Fruit fly (Drosophila melanogaster) whole organism, embryonic: ENCODE data around the gene sky.
A peak's percentile ranks its signal among the peaks of the same experiment; 100 is the strongest.

ENCODE experiments used
- Bdp1 ChIP-seq: fragments of 200-800 bp; sonication (Bioruptor generic); optimal IDR thresholded peaks from 3 replicates; lab custom pipeline; 2016; ENCODE audit warnings: missing biosample characterization, missing genetic modification characterization
- CG10274 ChIP-seq: fragments of 200-800 bp; sonication (Bioruptor generic); optimal IDR thresholded peaks from 3 replicates; lab custom pipeline; 2017; ENCODE audit warnings: missing biosample characterization, mild to moderate bottlenecking, missing genetic modification characterization
- CG10321 ChIP-seq: fragments of 200-800 bp; sonication (Bioruptor generic); IDR thresholded peaks from 2 replicates; pipeline ENCODE4 v1.3.6; 2022; ENCODE audit warnings: missing biosample characterization, missing genetic modification characterization
- CG12104 ChIP-seq: fragments of 200-800 bp; sonication (Bioruptor generic); optimal IDR thresholded peaks from 3 replicates; lab custom pipeline; 2016; ENCODE audit warnings: missing biosample characterization, missing genetic modification characterization
- CG15514 ChIP-seq: fragments of 200-800 bp; sonication (Bioruptor generic); optimal IDR thresholded peaks from 3 replicates; lab custom pipeline; 2017; ENCODE audit warnings: missing biosample characterization, missing genetic modification characterization, mild to moderate bottlenecking, moderate library complexity, missing genetic modification reagents
- CG17361 ChIP-seq: fragments of 200-800 bp; sonication (Bioruptor generic); IDR thresholded peaks from 3 replicates; pipeline ENCODE4 v1.3.6; 2022; ENCODE audit warnings: missing biosample characterization, missing genetic modification characterization
- CG2202 ChIP-seq: fragments of 200-800 bp; sonication (Bioruptor generic); optimal IDR thresholded peaks from 2 replicates; lab custom pipeline; 2018; ENCODE audit warnings: missing biosample characterization, mild to moderate bottlenecking, missing genetic modification characterization
- CG31441 ChIP-seq: fragments of 200-800 bp; sonication (Bioruptor generic); IDR thresholded peaks from 2 replicates; pipeline ENCODE4 v1.3.6; 2022; ENCODE audit warnings: missing biosample characterization, missing genetic modification characterization
- CG34422 ChIP-seq: fragments of 200-800 bp; sonication (Bioruptor generic); IDR thresholded peaks from 3 replicates; pipeline ENCODE4 v1.3.6; 2022; ENCODE audit warnings: missing biosample characterization, missing genetic modification characterization
- CG4360 ChIP-seq: fragments of 200-800 bp; sonication (Bioruptor generic); IDR thresholded peaks from 2 replicates; pipeline ENCODE4 v1.3.6; 2022; ENCODE audit warnings: missing biosample characterization, missing genetic modification characterization
- CG6791 ChIP-seq: fragments of 200-800 bp; sonication (Bioruptor generic); IDR thresholded peaks from 3 replicates; pipeline ENCODE4 v1.3.6; 2022; ENCODE audit warnings: missing biosample characterization, missing genetic modification characterization; ENCODE audit not compliant: partially characterized antibody
- CG7556 ChIP-seq: fragments of 200-800 bp; sonication (Bioruptor generic); optimal IDR thresholded peaks from 2 replicates; lab custom pipeline; 2017; ENCODE audit warnings: missing biosample characterization, mild to moderate bottlenecking, missing genetic modification characterization
- Camta ChIP-seq: fragments of 200-800 bp; sonication (Bioruptor generic); optimal IDR thresholded peaks from 2 replicates; lab custom pipeline; 2016; ENCODE audit warnings: missing biosample characterization, missing genetic modification characterization
- D ChIP-seq, 2 experiments: fragments of 200-800 bp in 1 of 2; fragments of >200 bp in 1 of 2; sonication (Bioruptor generic) in 1 of 2; optimal IDR thresholded peaks; 2 replicates in 1 of 2; 3 replicates in 1 of 2; lab custom pipeline; 2017; ENCODE audit warnings: mild to moderate bottlenecking in 1 of 2, missing biosample characterization in 1 of 2, missing genetic modification characterization in 1 of 2, missing genetic modification reagents in 1 of 2
- D19B ChIP-seq: fragments of 200-800 bp; sonication (Bioruptor generic); optimal IDR thresholded peaks from 2 replicates; lab custom pipeline; 2017; ENCODE audit warnings: missing biosample characterization, mild to moderate bottlenecking, missing genetic modification characterization
- Dek ChIP-seq: fragments of 200-800 bp; sonication (Bioruptor generic); optimal IDR thresholded peaks from 3 replicates; lab custom pipeline; 2019; ENCODE audit warnings: missing biosample characterization, mild to moderate bottlenecking, missing genetic modification characterization, moderate library complexity
- E2f1 ChIP-seq: fragments of 200-800 bp; sonication (Bioruptor generic); IDR thresholded peaks from 2 replicates; pipeline ENCODE4 v1.3.6; 2022; ENCODE audit warnings: missing biosample characterization, missing genetic modification characterization
- Ets97D ChIP-seq: fragments of 200-800 bp; sonication (Bioruptor generic); optimal IDR thresholded peaks from 3 replicates; lab custom pipeline; 2016; ENCODE audit warnings: missing biosample characterization, missing genetic modification characterization
- HLH3B ChIP-seq: fragments of 200-800 bp; sonication (Bioruptor generic); IDR thresholded peaks from 2 replicates; pipeline ENCODE4 v1.3.6; 2022; ENCODE audit warnings: missing biosample characterization, missing genetic modification characterization
- Jarid2 ChIP-seq: fragments of 200-800 bp; sonication (Bioruptor generic); optimal IDR thresholded peaks from 3 replicates; lab custom pipeline; 2017; ENCODE audit warnings: mild to moderate bottlenecking, missing biosample characterization, missing genetic modification reagents, missing genetic modification characterization
- Kr ChIP-seq: fragments of 200-800 bp; sonication (Bioruptor generic); optimal IDR thresholded peaks from 2 replicates; lab custom pipeline; 2017; ENCODE audit warnings: missing biosample characterization, mild to moderate bottlenecking, missing genetic modification characterization
- MESR4 ChIP-seq: fragments of 200-800 bp; sonication (Bioruptor generic); optimal IDR thresholded peaks from 2 replicates; lab custom pipeline; 2018; ENCODE audit warnings: missing biosample characterization, mild to moderate bottlenecking, missing genetic modification characterization, moderate library complexity
- Nf-YC ChIP-seq: fragments of 200-800 bp; optimal IDR thresholded peaks from 3 replicates; lab custom pipeline; 2019; ENCODE audit warnings: missing biosample characterization, mild to moderate bottlenecking, missing genetic modification characterization, moderate library complexity
- Opbp ChIP-seq: fragments of 200-800 bp; sonication (Bioruptor generic); IDR thresholded peaks from 3 replicates; pipeline ENCODE4 v1.3.6; 2022; ENCODE audit warnings: missing biosample characterization, missing genetic modification characterization; ENCODE audit not compliant: partially characterized antibody
- TFAM ChIP-seq: fragments of 200-800 bp; sonication (Bioruptor generic); optimal IDR thresholded peaks from 2 replicates; lab custom pipeline; 2017; ENCODE audit warnings: missing biosample characterization, missing genetic modification characterization, inconsistent platforms
- Xbp1 ChIP-seq: fragments of 200-800 bp; sonication (Bioruptor generic); optimal IDR thresholded peaks from 3 replicates; lab custom pipeline; 2016; ENCODE audit warnings: missing biosample characterization, mild to moderate bottlenecking, missing genetic modification characterization
- ac ChIP-seq: fragments of 200-800 bp; sonication (Bioruptor generic); optimal IDR thresholded peaks from 3 replicates; lab custom pipeline; 2017; ENCODE audit warnings: missing biosample characterization, mild to moderate bottlenecking, missing genetic modification characterization
- cas ChIP-seq: fragments of 200-800 bp; sonication (Bioruptor generic); IDR thresholded peaks from 2 replicates; pipeline ENCODE4 v1.3.6; 2022; ENCODE audit warnings: missing biosample characterization, missing genetic modification characterization
- cato ChIP-seq: fragments of 200-800 bp; sonication (Bioruptor generic); optimal IDR thresholded peaks from 2 replicates; lab custom pipeline; 2016; ENCODE audit warnings: missing biosample characterization, missing genetic modification characterization, borderline replicate concordance
- croc ChIP-seq: fragments of 200-800 bp; sonication (Bioruptor generic); conservative IDR thresholded peaks from 3 replicates; pipeline ENCODE4 v1.3.6; 2022; ENCODE audit warnings: missing biosample characterization, missing genetic modification characterization
- dan ChIP-seq: fragments of 200-800 bp; sonication (Bioruptor generic); IDR thresholded peaks from 2 replicates; pipeline ENCODE4 v1.3.6; 2022; ENCODE audit warnings: missing biosample characterization, missing genetic modification characterization
- disco-r ChIP-seq: fragments of 200-800 bp; sonication (Bioruptor generic); optimal IDR thresholded peaks from 2 replicates; lab custom pipeline; 2016; ENCODE audit warnings: missing biosample characterization, missing genetic modification characterization
- dmrt11E ChIP-seq: fragments of 200-800 bp; sonication (Bioruptor generic); optimal IDR thresholded peaks from 3 replicates; lab custom pipeline; 2018; ENCODE audit warnings: missing biosample characterization, mild to moderate bottlenecking, missing genetic modification characterization, moderate library complexity
- dpn ChIP-seq, 2 experiments: fragments of 200-800 bp; sonication (Bioruptor generic); optimal IDR thresholded peaks; 3 replicates each; lab custom pipeline; 2016; ENCODE audit warnings: missing biosample characterization in 2 of 2, missing genetic modification characterization in 2 of 2
- dysf ChIP-seq: fragments of 200-800 bp; sonication (Bioruptor generic); IDR thresholded peaks from 3 replicates; pipeline ENCODE4 v1.3.6; 2022; ENCODE audit warnings: missing biosample characterization, missing genetic modification characterization
- emc ChIP-seq: fragments of 200-800 bp; sonication (Bioruptor generic); optimal IDR thresholded peaks from 2 replicates; lab custom pipeline; 2016; ENCODE audit warnings: missing biosample characterization, missing genetic modification characterization
- h ChIP-seq: fragments of >200 bp; optimal IDR thresholded peaks from 2 replicates; lab custom pipeline; 2017
- her ChIP-seq: fragments of 200-800 bp; sonication (Bioruptor generic); optimal IDR thresholded peaks from 2 replicates; lab custom pipeline; 2016; ENCODE audit warnings: missing biosample characterization, missing genetic modification characterization
- jigr1 ChIP-seq: fragments of 200-800 bp; sonication (Bioruptor generic); IDR thresholded peaks from 3 replicates; pipeline ENCODE4 v1.3.6; 2022; ENCODE audit warnings: missing biosample characterization, missing genetic modification characterization
- ken ChIP-seq: fragments of 200-800 bp; sonication (Bioruptor generic); IDR thresholded peaks from 3 replicates; pipeline ENCODE4 v1.3.6; 2022; ENCODE audit warnings: missing biosample characterization, missing genetic modification characterization
- onecut ChIP-seq: fragments of 200-800 bp; sonication (Bioruptor generic); IDR thresholded peaks from 2 replicates; pipeline ENCODE4 v1.3.6; 2022; ENCODE audit warnings: missing biosample characterization, missing genetic modification characterization
- pita ChIP-seq: fragments of 200-800 bp; sonication (Bioruptor generic); optimal IDR thresholded peaks from 2 replicates; lab custom pipeline; 2017; ENCODE audit warnings: missing biosample characterization, mild to moderate bottlenecking, missing genetic modification characterization
- prd ChIP-seq, 3 experiments: fragments of >200 bp in 2 of 3; fragments of 200-800 bp in 1 of 3; sonication (Bioruptor generic) in 1 of 3; optimal IDR thresholded peaks in 2 of 3; IDR thresholded peaks in 1 of 3; 2 replicates in 2 of 3; 3 replicates in 1 of 3; pipeline versions ENCODE4 v1.3.6 to Lab custom; 2017 to 2022; ENCODE audit warnings: missing biosample characterization in 1 of 3, missing genetic modification characterization in 1 of 3
- seq ChIP-seq: fragments of 200-800 bp; sonication (Bioruptor generic); IDR thresholded peaks from 2 replicates; pipeline ENCODE4 v1.3.6; 2022; ENCODE audit warnings: missing biosample characterization, missing genetic modification characterization
- sr ChIP-seq: fragments of 200-800 bp; sonication (Bioruptor generic); IDR thresholded peaks from 3 replicates; pipeline ENCODE4 v1.3.6; 2022; ENCODE audit warnings: missing biosample characterization, missing genetic modification characterization
- zen ChIP-seq: fragments of 200-800 bp; sonication (Bioruptor generic); optimal IDR thresholded peaks from 3 replicates; lab custom pipeline; 2018; ENCODE audit warnings: missing biosample characterization, mild to moderate bottlenecking, missing genetic modification characterization, moderate library complexity
- zf30C ChIP-seq: fragments of 200-800 bp; sonication (Bioruptor generic); optimal IDR thresholded peaks from 3 replicates; lab custom pipeline; 2018; ENCODE audit warnings: missing biosample characterization, mild to moderate bottlenecking, missing genetic modification characterization
- zfh1 ChIP-seq: fragments of 200-800 bp; sonication (Bioruptor generic); IDR thresholded peaks from 3 replicates; pipeline ENCODE4 v1.3.6; 2022; ENCODE audit warnings: missing biosample characterization, missing genetic modification characterization

sky gene

dm6 chr2L:20889857-20890606 is 28.7 kb downstream of the sky start (continued):
- TF ChIP-seq D (optimal IDR thresholded peaks at IDR 0.05; lab: Kevin White, UChicago) (no peak), D (GFP tag; optimal IDR thresholded peaks at IDR 0.05; lab: Kevin White, UChicago) (peak; percentile 59), HLH3B (GFP tag; lab: Robert Waterston, UW) (peak; percentile 9; the same call in 1 of the 2 replicates), Opbp (GFP tag; lab: Robert Waterston, UW) (no peak), cato (no peak), onecut (GFP tag; lab: Robert Waterston, UW) (no peak), CG12104 (GFP tag; lab: Kevin White, UChicago) (no peak), prd (optimal IDR thresholded peaks at IDR 0.05; lab: Kevin White, UChicago) (no peak), prd (GFP tag; IDR thresholded peaks at IDR 0.05; lab: Robert Waterston, UW) (peak; percentile 26; the same call in 1 of the 3 replicates), cas (GFP tag; lab: Robert Waterston, UW) (no peak), croc (no peak), CG17361 (GFP tag; lab: Robert Waterston, UW) (peak; percentile 61; the same call in 2 of the 3 replicates), Nf-YC (peak; percentile 72), zen (tag; lab: Kevin White, UChicago) (no peak), CG4360 (no peak), D19B (GFP tag; lab: Kevin White, UChicago) (no peak), dan (no peak), seq (GFP tag; lab: Robert Waterston, UW) (no peak; the same call in 1 of the 2 replicates), pita (GFP tag; lab: Kevin White, UChicago) (no peak), ac (GFP tag; lab: Kevin White, UChicago) (no peak), Xbp1 (GFP tag; lab: Kevin White, UChicago) (peak; percentile 26), dmrt11E (tag; lab: Kevin White, UChicago) (peak; percentile 30), Kr (no peak), zfh1 (GFP tag; lab: Robert Waterston, UW) (no peak), E2f1 (GFP tag; lab: Robert Waterston, UW) (no peak), Jarid2 (GFP tag; lab: Kevin White, UChicago) (peak; percentile 84), jigr1 (GFP tag; lab: Robert Waterston, UW) (no peak), CG34422 (GFP tag; lab: Robert Waterston, UW) (0 out of 3 replicates have a peak, but pooled peaks have one; percentile 10), CG10274 (GFP tag; lab: Kevin White, UChicago) (no peak), Bdp1 (peak; percentile 7), disco-r (GFP tag; lab: Kevin White, UChicago) (no peak), CG6791 (GFP tag; lab: Robert Waterston, UW) (no peak), CG10321 (GFP tag; lab: Robert Waterston, UW) (no peak), ken (GFP tag; lab: Robert Waterston, UW) (no peak), Dek (tag; lab: Kevin White, UChicago) (no peak), sr (GFP tag; lab: Robert Waterston, UW) (no peak; the same call in 2 of the 3 replicates), dysf (GFP tag; lab: Robert Waterston, UW) (no peak), CG31441 (GFP tag; lab: Robert Waterston, UW) (0 out of 2 replicates have a peak, but pooled peaks have one; percentile 46), MESR4 (no peak), emc (GFP tag; lab: Kevin White, UChicago) (no peak), CG15514 (no peak), TFAM (GFP tag; lab: Kevin White, UChicago) (no peak), zf30C (GFP tag; lab: Kevin White, UChicago) (peak; percentile 37), h (lab: Kevin White, UChicago) (no peak), Ets97D (GFP tag; lab: Kevin White, UChicago) (no peak), her (GFP tag; lab: Kevin White, UChicago) (no peak), Camta (GFP tag; lab: Kevin White, UChicago) (peak; percentile 25), CG2202 (tag; lab: Kevin White, UChicago) (peak; percentile 7), dpn (GFP tag; optimal IDR thresholded peaks at IDR 0.05; lab: Kevin White, UChicago) (peak; percentile 36 to 57), CG7556 (peak; percentile 23)
